Worm (Caenorhabditis elegans): ENCODE results near the gene Y116F11B.17.

DNA sequence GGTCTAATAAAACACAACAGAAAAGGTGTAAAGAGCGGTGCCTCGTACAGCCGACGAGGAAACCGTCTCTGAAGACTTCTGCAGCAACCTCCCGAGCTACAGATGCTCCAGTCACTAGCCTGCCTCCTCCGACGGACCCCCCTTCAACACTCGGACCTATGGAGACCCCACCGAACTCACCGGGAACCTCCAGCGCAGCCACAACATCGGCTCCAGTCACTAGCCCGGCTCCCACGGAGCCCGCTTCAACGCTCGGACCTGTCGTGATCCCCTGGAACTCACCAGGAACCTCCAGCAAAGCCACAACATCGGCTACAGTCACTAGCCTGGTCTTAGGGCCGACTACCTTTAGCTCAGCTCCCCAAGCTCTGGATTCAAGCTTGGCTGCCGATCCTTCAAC is 38.2 kb upstream of the Y116F11B.17 start:
- TF ChIP-seq ZK546.5 (tag; optimal IDR thresholded peaks at IDR 0.05) (no peak), nhr-237 (tag; optimal IDR thresholded peaks at IDR 0.05) (no peak), pqm-1 (tag; optimal IDR thresholded peaks at IDR 0.05) (no peak), ama-1 (optimal IDR thresholded peaks at IDR 0.05) (no peak), nhr-11 (tag; optimal IDR thresholded peaks at IDR 0.05) (no peak)
